Worm (Caenorhabditis elegans) whole organism, L3 larva: Measurements from ENCODE around the gene Y102A5C.27.

Experiments used
- R02D3.7 ChIP-seq: fragments of 150-350 bp; optimal IDR thresholded peaks from 2 replicates; lab custom pipeline; 2014; ENCODE audit warnings: missing biosample characterization, missing genetic modification characterization
- ZK546.5 ChIP-seq: sonication (generic microtip); optimal IDR thresholded peaks from 2 replicates; lab custom pipeline; 2017; ENCODE audit warnings: missing biosample characterization, missing genetic modification characterization
- aly-2 ChIP-seq: fragments of 150-350 bp; optimal IDR thresholded peaks from 2 replicates; lab custom pipeline; 2014; ENCODE audit warnings: missing biosample characterization, missing genetic modification characterization
- ceh-16 ChIP-seq: sonication (generic microtip); optimal IDR thresholded peaks from 2 replicates; lab custom pipeline; 2017; ENCODE audit warnings: missing biosample characterization, missing genetic modification characterization
- ceh-28 ChIP-seq: fragments of 150-350 bp; optimal IDR thresholded peaks from 2 replicates; lab custom pipeline; 2014; ENCODE audit warnings: missing biosample characterization, missing genetic modification reagents, missing genetic modification characterization
- ceh-82 ChIP-seq: fragments of 150-350 bp; optimal IDR thresholded peaks from 2 replicates; lab custom pipeline; 2014; ENCODE audit warnings: missing biosample characterization, missing genetic modification characterization
- ceh-9 ChIP-seq: sonication (generic microtip); optimal IDR thresholded peaks from 2 replicates; lab custom pipeline; 2018; ENCODE audit warnings: missing biosample characterization, missing genetic modification characterization
- elt-1 ChIP-seq: fragments of 150-350 bp; optimal IDR thresholded peaks from 2 replicates; lab custom pipeline; 2014; ENCODE audit warnings: missing biosample characterization, missing genetic modification characterization
- elt-2 ChIP-seq: sonication (generic microtip); optimal IDR thresholded peaks from 2 replicates; lab custom pipeline; 2016; ENCODE audit warnings: missing genetic modification reagents, mild to moderate bottlenecking, missing genetic modification characterization, missing compliant biosample characterization
- elt-3 ChIP-seq, 3 experiments: fragments of 150-350 bp in 1 of 3; sonication (generic microtip) in 2 of 3; optimal IDR thresholded peaks; 2 replicates in 2 of 3; 4 replicates in 1 of 3; lab custom pipeline; 2014 to 2017; ENCODE audit warnings: missing biosample characterization in 3 of 3, missing genetic modification characterization in 3 of 3
- eor-1 ChIP-seq, 2 experiments: fragments of 150-350 bp; optimal IDR thresholded peaks; 2 replicates each; lab custom pipeline; 2014 to 2018; ENCODE audit warnings: missing biosample characterization in 2 of 2, missing genetic modification characterization in 2 of 2
- fkh-2 ChIP-seq: fragments of 150-350 bp; optimal IDR thresholded peaks from 2 replicates; lab custom pipeline; 2014; ENCODE audit warnings: missing biosample characterization, missing genetic modification reagents, missing genetic modification characterization
- fos-1 ChIP-seq: fragments of 150-350 bp; optimal IDR thresholded peaks from 2 replicates; lab custom pipeline; 2014; ENCODE audit warnings: missing biosample characterization, missing genetic modification characterization
- hmg-11 ChIP-seq: sonication (generic microtip); optimal IDR thresholded peaks from 2 replicates; lab custom pipeline; 2016; ENCODE audit warnings: missing genetic modification characterization, missing compliant biosample characterization
- jun-1 ChIP-seq: fragments of 150-350 bp; optimal IDR thresholded peaks from 2 replicates; lab custom pipeline; 2014; ENCODE audit warnings: missing biosample characterization, missing genetic modification reagents, missing genetic modification characterization
- lin-15B ChIP-seq: fragments of 150-350 bp; optimal IDR thresholded peaks from 2 replicates; lab custom pipeline; 2014; ENCODE audit warnings: missing biosample characterization, missing genetic modification characterization
- lin-39 ChIP-seq: fragments of 150-350 bp; optimal IDR thresholded peaks from 2 replicates; lab custom pipeline; 2018; ENCODE audit warnings: missing biosample characterization, missing genetic modification reagents, missing genetic modification characterization
- nfya-1 ChIP-seq: sonication (generic microtip); optimal IDR thresholded peaks from 2 replicates; lab custom pipeline; 2017; ENCODE audit warnings: missing genetic modification characterization, mild to moderate bottlenecking, missing compliant biosample characterization, antibody characterized with exemption, moderate library complexity; ENCODE audit not compliant: insufficient read depth
- nhr-12 ChIP-seq: fragments of 150-350 bp; optimal IDR thresholded peaks from 2 replicates; lab custom pipeline; 2014; ENCODE audit warnings: missing biosample characterization, missing genetic modification characterization
- nhr-23 ChIP-seq: fragments of 150-350 bp; optimal IDR thresholded peaks from 2 replicates; lab custom pipeline; 2014; ENCODE audit warnings: missing biosample characterization, missing genetic modification reagents, missing genetic modification characterization
- nhr-237 ChIP-seq: fragments of 150-350 bp; optimal IDR thresholded peaks from 2 replicates; lab custom pipeline; 2014; ENCODE audit warnings: missing biosample characterization, missing genetic modification characterization
- nhr-25 ChIP-seq: sonication (generic microtip); optimal IDR thresholded peaks from 2 replicates; lab custom pipeline; 2017; ENCODE audit warnings: missing biosample characterization, missing genetic modification characterization
- nhr-28 ChIP-seq: fragments of 150-350 bp; optimal IDR thresholded peaks from 2 replicates; lab custom pipeline; 2014; ENCODE audit warnings: missing biosample characterization, missing genetic modification characterization
- nhr-43 ChIP-seq: sonication (generic microtip); optimal IDR thresholded peaks from 2 replicates; lab custom pipeline; 2016; ENCODE audit warnings: mild to moderate bottlenecking, missing genetic modification characterization, missing compliant biosample characterization; ENCODE audit not compliant: poor library complexity, severe bottlenecking
- nhr-67 ChIP-seq: fragments of 150-350 bp; optimal IDR thresholded peaks from 2 replicates; lab custom pipeline; 2014; ENCODE audit warnings: missing biosample characterization, missing genetic modification characterization
- nhr-76 ChIP-seq: fragments of 150-350 bp; sonication (generic microtip); optimal IDR thresholded peaks from 5 replicates; lab custom pipeline; 2014; ENCODE audit warnings: missing biosample characterization, missing genetic modification characterization
- nhr-77 ChIP-seq: fragments of 150-350 bp; optimal IDR thresholded peaks from 2 replicates; lab custom pipeline; 2014; ENCODE audit warnings: missing biosample characterization, missing genetic modification characterization
- pha-4 ChIP-seq: fragments of 150-350 bp; optimal IDR thresholded peaks from 2 replicates; lab custom pipeline; 2014; ENCODE audit warnings: missing biosample characterization, missing genetic modification reagents, missing genetic modification characterization
- pqm-1 ChIP-seq: fragments of 150-350 bp; optimal IDR thresholded peaks from 2 replicates; lab custom pipeline; 2017; ENCODE audit warnings: missing biosample characterization, missing genetic modification characterization, inconsistent platforms
- sea-2 ChIP-seq: fragments of 150-350 bp; sonication (generic microtip); optimal IDR thresholded peaks from 4 replicates; lab custom pipeline; 2014; ENCODE audit warnings: missing biosample characterization, missing genetic modification reagents, missing genetic modification characterization
- skn-1 ChIP-seq: fragments of 150-350 bp; optimal IDR thresholded peaks from 2 replicates; lab custom pipeline; 2014; ENCODE audit warnings: missing biosample characterization, missing genetic modification characterization
- unc-39 ChIP-seq: sonication (generic microtip); optimal IDR thresholded peaks from 4 replicates; lab custom pipeline; 2017; ENCODE audit warnings: missing biosample characterization, missing genetic modification characterization
- unc-62 ChIP-seq: fragments of 150-350 bp; sonication (generic microtip); optimal IDR thresholded peaks from 4 replicates; lab custom pipeline; 2014; ENCODE audit warnings: missing biosample characterization, missing genetic modification reagents, missing genetic modification characterization
- zag-1 ChIP-seq: fragments of 150-350 bp; optimal IDR thresholded peaks from 2 replicates; lab custom pipeline; 2014; ENCODE audit warnings: missing biosample characterization, missing genetic modification characterization
- ztf-11 ChIP-seq: fragments of 150-350 bp; optimal IDR thresholded peaks from 2 replicates; lab custom pipeline; 2014; ENCODE audit warnings: missing biosample characterization, missing genetic modification characterization

The Y102A5C.27 gene

DNA sequence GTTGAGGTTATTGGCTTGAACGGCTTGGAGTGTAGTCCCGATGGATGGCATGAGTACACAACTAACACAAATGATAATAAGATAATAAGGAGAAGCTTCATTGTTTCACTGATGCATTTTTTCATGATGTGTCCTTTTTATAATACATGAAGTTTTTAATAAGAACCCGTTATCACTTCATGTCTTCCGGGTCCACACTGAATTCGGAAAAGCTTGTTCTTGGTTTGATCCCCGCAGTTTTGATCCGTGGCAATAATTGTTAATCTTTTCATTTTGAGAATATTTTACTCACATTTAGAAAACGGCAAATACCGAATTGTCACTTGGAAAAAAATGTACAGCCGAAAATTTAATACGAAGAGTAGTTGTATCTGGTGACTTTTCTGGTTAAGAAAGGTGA is at the start of gene Y102A5C.27:
Gene Y102A5C.27, minus strand, starts transcription at position 101 of the 400 bp plus-strand sequence.
- no peak for TF ChIP-seq fkh-2 (tag; lab: Kevin White, UChicago)
- TF ChIP-seq, all 47 proteins: peak for 0

- TF ChIP-seq nhr-76 (tag; lab: Kevin White, UChicago) (no peak), jun-1 (tag; lab: Kevin White, UChicago) (no peak), ceh-9 (tag; lab: Kevin White, UChicago) (no peak), unc-39 (tag; lab: Kevin White, UChicago) (no peak), pha-4 (tag; lab: Kevin White, UChicago) (no peak), nhr-12 (no peak), hmg-11 (tag; lab: Kevin White, UChicago) (no peak), nfya-1 (tag; lab: Kevin White, UChicago) (no peak), elt-2 (tag; lab: Kevin White, UChicago) (no peak), fkh-2 (tag; lab: Kevin White, UChicago) (no peak), nhr-43 (no peak), fos-1 (no peak), ceh-16 (tag; lab: Kevin White, UChicago) (no peak), nhr-77 (tag; lab: Kevin White, UChicago) (no peak), aly-2 (no peak), lin-15B (tag; lab: Kevin White, UChicago) (no peak)
Observed at ce11 chrV:17035850-17036249, 47.3 kb upstream of the Y102A5C.27 start, which contains the start of gene srz-94. Gene srz-94, minus strand, starts transcription at chrV:17035950.

- no peak for TF ChIP-seq elt-3 (tag; optimal IDR thresholded peaks at IDR 0.05; lab: Kevin White, UChicago)
- no peak for TF ChIP-seq nhr-237 (tag; lab: Kevin White, UChicago)
- TF ChIP-seq skn-1 (tag; lab: Kevin White, UChicago), result no peak
- TF ChIP-seq elt-1 (tag; lab: Kevin White, UChicago), result no peak
- TF ChIP-seq eor-1 (tag; optimal IDR thresholded peaks at IDR 0.05; lab: Kevin White, UChicago), result no peak
- no peak for TF ChIP-seq ceh-82 (tag; lab: Kevin White, UChicago)
- no peak for TF ChIP-seq sea-2 (GFP tag; lab: Kevin White, UChicago)
- no peak for TF ChIP-seq pqm-1 (tag; lab: Kevin White, UChicago)
- TF ChIP-seq aly-2, result no peak
- no peak for TF ChIP-seq ZK546.5 (tag; lab: Kevin White, UChicago)
- TF ChIP-seq ztf-11, result no peak
- TF ChIP-seq nhr-23, result no peak
- no peak for TF ChIP-seq nhr-25 (tag; lab: Kevin White, UChicago)
- no peak for TF ChIP-seq nhr-28
- TF ChIP-seq zag-1 (tag; lab: Kevin White, UChicago), result no peak
- no peak for TF ChIP-seq jun-1 (tag; lab: Kevin White, UChicago)
- TF ChIP-seq nhr-43, result no peak
- TF ChIP-seq R02D3.7, result no peak
- TF ChIP-seq, all 47 proteins: peak for 0
Observed at ce11 chrV:17030430-17030829, 41.9 kb upstream of the Y102A5C.27 start.

ce11 chrV:17026289-17026688 is 37.8 kb upstream of the Y102A5C.27 start, which contains the start of gene F49H6.15:
Gene F49H6.15, minus strand, starts transcription at chrV:17026389.
- TF ChIP-seq nhr-23, result no peak
- no peak for TF ChIP-seq nhr-237 (tag; lab: Kevin White, UChicago)
- no peak for TF ChIP-seq jun-1 (tag; lab: Kevin White, UChicago)
- TF ChIP-seq lin-39, result no peak
- no peak for TF ChIP-seq nhr-67
- no peak for TF ChIP-seq fos-1
- no peak for TF ChIP-seq pha-4 (tag; lab: Kevin White, UChicago)
- no peak for TF ChIP-seq skn-1 (tag; lab: Kevin White, UChicago)
- no peak for TF ChIP-seq nhr-77 (tag; lab: Kevin White, UChicago)
- no peak for TF ChIP-seq sea-2 (GFP tag; lab: Kevin White, UChicago)
- TF ChIP-seq unc-62 (GFP tag; lab: Kevin White, UChicago), result no peak

ce11 chrV:17022613-17023322 is 34.3 kb upstream of the Y102A5C.27 start, which contains the start of the genes F49H6.8 and F49H6.5:
Gene F49H6.8, minus strand, starts transcription at chrV:17022663.
Gene F49H6.5, plus strand, starts transcription at chrV:17023241.
- peak; percentile 21 for TF ChIP-seq jun-1 (tag; lab: Kevin White, UChicago)
- no peak for TF ChIP-seq ceh-28
- peak; percentile 70 for TF ChIP-seq elt-2 (tag; lab: Kevin White, UChicago)
- TF ChIP-seq unc-62 (GFP tag; lab: Kevin White, UChicago), result no peak
